Worm (Caenorhabditis elegans) whole organism, L4 larva: Measurements from ENCODE around the gene C31E10.11.

Experiments used
- T20F7.1 ChIP-seq: fragments of 200-800 bp; sonication (Bioruptor generic); optimal IDR thresholded peaks from 2 replicates; lab custom pipeline; 2018; ENCODE audit warnings: mild to moderate bottlenecking, missing genetic modification characterization, missing compliant biosample characterization
- ceh-82 ChIP-seq: sonication (generic microtip); optimal IDR thresholded peaks from 2 replicates; lab custom pipeline; 2017; ENCODE audit warnings: missing biosample characterization, missing genetic modification characterization
- dpl-1 ChIP-seq: fragments of 150-350 bp; optimal IDR thresholded peaks from 2 replicates; lab custom pipeline; 2014; ENCODE audit warnings: missing biosample characterization, missing genetic modification reagents, missing genetic modification characterization
- fos-1 ChIP-seq: fragments of 150-350 bp; optimal IDR thresholded peaks from 2 replicates; lab custom pipeline; 2014; ENCODE audit warnings: missing biosample characterization, missing genetic modification characterization
- snpc-4 ChIP-seq: fragments of 150-350 bp; optimal IDR thresholded peaks from 2 replicates; lab custom pipeline; 2014; ENCODE audit warnings: missing biosample characterization, missing genetic modification characterization
- unc-62 ChIP-seq, 3 experiments: fragments of 150-350 bp in 1 of 3; sonication (generic microtip); optimal IDR thresholded peaks in 2 of 3; peaks in 1 of 3; 1 replicate in 1 of 3; 2 replicates in 2 of 3; lab custom pipeline; 2014 to 2017; ENCODE audit warnings: missing biosample characterization in 3 of 3, missing genetic modification characterization in 3 of 3, missing genetic modification reagents in 3 of 3, missing genotype in 1 of 3
- zag-1 ChIP-seq: fragments of 150-350 bp; optimal IDR thresholded peaks from 2 replicates; lab custom pipeline; 2014; ENCODE audit warnings: missing biosample characterization, missing genetic modification characterization

DNA sequence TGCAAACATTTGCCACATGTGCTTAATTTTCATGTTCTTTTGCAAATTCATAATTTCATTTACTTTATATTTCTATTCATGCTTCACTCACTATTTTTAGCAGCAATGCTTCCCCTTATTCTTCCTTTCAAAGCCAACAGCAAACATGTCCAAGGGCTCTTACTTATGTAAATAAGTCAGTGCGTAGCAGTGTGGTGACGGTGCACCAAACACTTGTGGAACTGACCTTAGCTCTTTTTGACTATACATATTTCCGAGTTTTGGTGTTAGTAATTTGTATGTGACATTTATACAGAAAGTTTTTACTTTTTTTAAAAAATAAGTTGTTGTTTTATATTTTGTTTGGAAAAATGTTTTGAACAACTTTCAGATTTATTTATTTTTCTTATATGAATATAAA lies 45.5 kb downstream of the C31E10.11 start:
- TF ChIP-seq T20F7.1 (GFP tag; lab: Kevin White, UChicago) (no peak), dpl-1 (GFP tag; lab: Kevin White, UChicago) (no peak), ceh-82 (tag; lab: Kevin White, UChicago) (no peak), snpc-4 (tag; lab: Kevin White, UChicago) (no peak), zag-1 (tag; lab: Kevin White, UChicago) (no peak), fos-1 (no peak), unc-62 (GFP tag; optimal IDR thresholded peaks at IDR 0.05 in 1 of 2; lab: Kevin White, UChicago) (no peak), unc-62 (tag; optimal IDR thresholded peaks at IDR 0.05; lab: Kevin White, UChicago) (no peak)
